Fruit fly (Drosophila melanogaster): ENCODE data around the gene sd.
A peak's percentile ranks its signal among the peaks of the same experiment; 100 is the strongest.

sd gene

dm6 chrX:15867863-15868262 is 63.7 kb downstream of the sd start, which contains the start of gene Gapdh2 (continued):
- TF ChIP-seq CG8388 (GFP tag; optimal IDR thresholded peaks at IDR 0.05), result peak; percentile 99
- TF ChIP-seq CG1603 (tag; optimal IDR thresholded peaks at IDR 0.05), result peak; percentile 97
- TF ChIP-seq Xrp1 (GFP tag; IDR thresholded peaks at IDR 0.05), result peak; percentile 99
- TF ChIP-seq amos (GFP tag; IDR thresholded peaks at IDR 0.05; ENCODE audit: partially characterized antibody), result no peak; the same call in 1 of the 2 replicates
- TF ChIP-seq chif (GFP tag; optimal IDR thresholded peaks at IDR 0.05), result peak; percentile 95 to 96
- TF ChIP-seq CG2678 (tag; optimal IDR thresholded peaks at IDR 0.05), result peak; percentile 100
- TF ChIP-seq CG31365 (tag; optimal IDR thresholded peaks at IDR 0.05), result peak; percentile 96
- peak; percentile 96 for TF ChIP-seq twi (tag; optimal IDR thresholded peaks at IDR 0.05)
- TF ChIP-seq CG7963 (GFP tag; IDR thresholded peaks at IDR 0.05; ENCODE audit: partially characterized antibody), result no peak
- peak; percentile 97 for TF ChIP-seq Vsx1 (GFP tag; optimal IDR thresholded peaks at IDR 0.05)
- peak; percentile 99 for TF ChIP-seq CG9817 (tag; optimal IDR thresholded peaks at IDR 0.05)
- peak; percentile 99 for TF ChIP-seq grau (tag; optimal IDR thresholded peaks at IDR 0.05)
- TF ChIP-seq CG13287 (GFP tag; IDR thresholded peaks at IDR 0.05; ENCODE audit: partially characterized antibody), result peak; percentile 63
- TF ChIP-seq gro (GFP tag; optimal IDR thresholded peaks at IDR 0.05), result peak; percentile 99
- TF ChIP-seq ap (GFP tag; IDR thresholded peaks at IDR 0.05), result peak; percentile 98
- TF ChIP-seq D (optimal IDR thresholded peaks at IDR 0.05), result no peak
- TF ChIP-seq D (GFP tag; optimal IDR thresholded peaks at IDR 0.05), result peak; percentile 98
- peak; percentile 100 for TF ChIP-seq CG12299 (tag; optimal IDR thresholded peaks at IDR 0.05)
- TF ChIP-seq CG1792 (GFP tag; optimal IDR thresholded peaks at IDR 0.05), result peak; percentile 94
- TF ChIP-seq hkb (optimal IDR thresholded peaks at IDR 0.05), result no peak
- TF ChIP-seq hkb (GFP tag; IDR thresholded peaks at IDR 0.05), result peak; percentile 100
- TF ChIP-seq pzg (GFP tag; optimal IDR thresholded peaks at IDR 0.05), result peak; percentile 48
- TF ChIP-seq wdn (GFP tag; IDR thresholded peaks at IDR 0.05), result peak; percentile 99
- TF ChIP-seq CG15601 (tag; optimal IDR thresholded peaks at IDR 0.05), result peak; percentile 99
- peak; percentile 99 for TF ChIP-seq lbe (GFP tag; optimal IDR thresholded peaks at IDR 0.05)
- TF ChIP-seq CG3838 (GFP tag; optimal IDR thresholded peaks at IDR 0.05), result peak; percentile 97
- TF ChIP-seq CG4328 (GFP tag; optimal IDR thresholded peaks at IDR 0.05), result peak; percentile 100
- TF ChIP-seq CG10366 (GFP tag; IDR thresholded peaks at IDR 0.05), result peak; percentile 99
- TF ChIP-seq CG1024 (GFP tag; IDR thresholded peaks at IDR 0.05), result peak; percentile 96
- peak; percentile 97 for TF ChIP-seq CG1647 (GFP tag; optimal IDR thresholded peaks at IDR 0.05)
- TF ChIP-seq Med (GFP tag), result peak; percentile 99
- peak; percentile 97 for TF ChIP-seq Ssrp (tag; optimal IDR thresholded peaks at IDR 0.05)
- no peak for TF ChIP-seq Gsc (GFP tag; IDR thresholded peaks at IDR 0.05)
- peak; percentile 99 for TF ChIP-seq fd3F (GFP tag; optimal IDR thresholded peaks at IDR 0.05)
- peak; percentile 99 for TF ChIP-seq bcd (GFP tag; optimal IDR thresholded peaks at IDR 0.05)
- peak; percentile 92 for TF ChIP-seq Bdp1 (GFP tag; optimal IDR thresholded peaks at IDR 0.05)
- TF ChIP-seq Meics (GFP tag; optimal IDR thresholded peaks at IDR 0.05), result peak; percentile 100
- peak; percentile 73; the same call in 1 of the 2 replicates for TF ChIP-seq Dip2 (GFP tag; IDR thresholded peaks at IDR 0.05)
- peak; percentile 99 for TF ChIP-seq CG11504 (tag; optimal IDR thresholded peaks at IDR 0.05)
- TF ChIP-seq Nf-YA (GFP tag; IDR thresholded peaks at IDR 0.05), result peak; percentile 99
- TF ChIP-seq ems (GFP tag; optimal IDR thresholded peaks at IDR 0.05), result peak; percentile 98
- TF ChIP-seq Dip3 (GFP tag; optimal IDR thresholded peaks at IDR 0.05), result peak; percentile 98
- TF ChIP-seq oc (tag; optimal IDR thresholded peaks at IDR 0.05), result peak; percentile 100
- no peak for TF ChIP-seq CG2129 (GFP tag; IDR thresholded peaks at IDR 0.05; ENCODE audit: partially characterized antibody)
- TF ChIP-seq fd64A (GFP tag; optimal IDR thresholded peaks at IDR 0.05), result peak; percentile 98
- TF ChIP-seq CG13624 (GFP tag; optimal IDR thresholded peaks at IDR 0.05), result peak; percentile 99
- peak; percentile 63 for TF ChIP-seq Elba2 (GFP tag; optimal IDR thresholded peaks at IDR 0.05)
- peak; percentile 64 for TF ChIP-seq fd102C (GFP tag; optimal IDR thresholded peaks at IDR 0.05)
- TF ChIP-seq cas (GFP tag; IDR thresholded peaks at IDR 0.05), result peak; percentile 99
- TF ChIP-seq ind (GFP tag; optimal IDR thresholded peaks at IDR 0.05), result peak; percentile 98
- peak; percentile 94 for TF ChIP-seq Hmx (GFP tag; optimal IDR thresholded peaks at IDR 0.05)
